Fruit fly (Drosophila melanogaster) whole organism, embryonic: ENCODE measurements around the gene bab1.

Source experiments
- Ada2b ChIP-seq: fragments of 200-800 bp; sonication (Bioruptor generic); IDR thresholded peaks from 2 replicates; pipeline ENCODE4 v1.3.6; 2022; ENCODE audit warnings: missing biosample characterization, missing genetic modification characterization
- Aef1 ChIP-seq: fragments of 200-800 bp; sonication (Bioruptor generic); IDR thresholded peaks from 3 replicates; pipeline ENCODE4 v1.3.6; 2022; ENCODE audit warnings: missing biosample characterization, missing genetic modification characterization
- Atf6 ChIP-seq: fragments of 200-800 bp; sonication (Bioruptor generic); IDR thresholded peaks from 2 replicates; pipeline ENCODE4 v1.3.6; 2022; ENCODE audit warnings: missing biosample characterization, missing genetic modification characterization
- Bdp1 ChIP-seq: fragments of 200-800 bp; sonication (Bioruptor generic); optimal IDR thresholded peaks from 3 replicates; lab custom pipeline; 2016; ENCODE audit warnings: missing biosample characterization, missing genetic modification characterization
- Bteb2 ChIP-seq: fragments of 200-800 bp; sonication (Bioruptor generic); optimal IDR thresholded peaks from 2 replicates; lab custom pipeline; 2016; ENCODE audit warnings: missing biosample characterization, missing genetic modification characterization
- CG12219 ChIP-seq: fragments of 200-800 bp; sonication (Bioruptor generic); optimal IDR thresholded peaks from 3 replicates; lab custom pipeline; 2018; ENCODE audit warnings: missing biosample characterization, mild to moderate bottlenecking, missing genetic modification characterization
- CG12299 ChIP-seq: fragments of 200-800 bp; sonication (Bioruptor generic); optimal IDR thresholded peaks from 2 replicates; lab custom pipeline; 2018; ENCODE audit warnings: missing biosample characterization, mild to moderate bottlenecking, missing genetic modification characterization
- CG14014 ChIP-seq: fragments of 200-800 bp; sonication (Bioruptor generic); IDR thresholded peaks from 2 replicates; pipeline ENCODE4 v1.3.6; 2022; ENCODE audit warnings: missing biosample characterization, missing genetic modification characterization
- CG16815 ChIP-seq: fragments of 200-800 bp; sonication (Bioruptor generic); optimal IDR thresholded peaks from 3 replicates; lab custom pipeline; 2017; ENCODE audit warnings: missing biosample characterization, mild to moderate bottlenecking, missing genetic modification characterization
- CG2116 ChIP-seq: fragments of 200-800 bp; sonication (Bioruptor generic); optimal IDR thresholded peaks from 3 replicates; lab custom pipeline; 2018; ENCODE audit warnings: missing biosample characterization, mild to moderate bottlenecking, missing genetic modification characterization
- CG2129 ChIP-seq: fragments of 200-800 bp; sonication (Bioruptor generic); IDR thresholded peaks from 2 replicates; pipeline ENCODE4 v1.3.6; 2022; ENCODE audit warnings: missing biosample characterization, missing genetic modification characterization; ENCODE audit not compliant: partially characterized antibody
- CG3281 ChIP-seq: fragments of 200-800 bp; sonication (Bioruptor generic); optimal IDR thresholded peaks from 3 replicates; lab custom pipeline; 2017; ENCODE audit warnings: missing biosample characterization, mild to moderate bottlenecking, missing genetic modification characterization
- CG4328 ChIP-seq: fragments of 200-800 bp; sonication (Bioruptor generic); optimal IDR thresholded peaks from 3 replicates; lab custom pipeline; 2017; ENCODE audit warnings: missing biosample characterization, missing genetic modification reagents, missing genetic modification characterization
- CG8478 ChIP-seq: fragments of >200 bp; optimal IDR thresholded peaks from 2 replicates; lab custom pipeline; 2018
- CG9797 ChIP-seq: fragments of 200-800 bp; sonication (Bioruptor generic); optimal IDR thresholded peaks from 3 replicates; lab custom pipeline; 2018; ENCODE audit warnings: missing biosample characterization, mild to moderate bottlenecking, missing genetic modification characterization
- D ChIP-seq, 2 experiments: fragments of 200-800 bp in 1 of 2; fragments of >200 bp in 1 of 2; sonication (Bioruptor generic) in 1 of 2; optimal IDR thresholded peaks; 2 replicates in 1 of 2; 3 replicates in 1 of 2; lab custom pipeline; 2017; ENCODE audit warnings: mild to moderate bottlenecking in 1 of 2, missing biosample characterization in 1 of 2, missing genetic modification characterization in 1 of 2, missing genetic modification reagents in 1 of 2
- Dad ChIP-seq: fragments of 200-800 bp; sonication (Bioruptor generic); optimal IDR thresholded peaks from 3 replicates; lab custom pipeline; 2016; ENCODE audit warnings: missing biosample characterization, missing genetic modification characterization
- Dfd ChIP-seq, 2 experiments: fragments of >200 bp; optimal IDR thresholded peaks; 2 replicates each; lab custom pipeline; 2017; ENCODE audit warnings: missing biosample characterization in 2 of 2, missing genetic modification characterization in 2 of 2
- Dip3 ChIP-seq: fragments of 200-800 bp; sonication (Bioruptor generic); optimal IDR thresholded peaks from 3 replicates; lab custom pipeline; 2016; ENCODE audit warnings: missing biosample characterization, missing genetic modification characterization
- Doc3 ChIP-seq: fragments of 200-800 bp; sonication (Bioruptor generic); IDR thresholded peaks from 3 replicates; pipeline ENCODE4 v1.3.6; 2022; ENCODE audit warnings: missing biosample characterization, missing genetic modification characterization; ENCODE audit not compliant: partially characterized antibody
- Ets65A ChIP-seq: fragments of 200-800 bp; sonication (Bioruptor generic); peaks from one replicate; lab custom pipeline; 2016; ENCODE audit warnings: missing biosample characterization, missing genetic modification characterization
- Jarid2 ChIP-seq: fragments of 200-800 bp; sonication (Bioruptor generic); optimal IDR thresholded peaks from 3 replicates; lab custom pipeline; 2017; ENCODE audit warnings: mild to moderate bottlenecking, missing biosample characterization, missing genetic modification reagents, missing genetic modification characterization
- Lhr ChIP-seq: fragments of 200-800 bp; sonication (Bioruptor generic); optimal IDR thresholded peaks from 3 replicates; lab custom pipeline; 2017; ENCODE audit warnings: mild to moderate bottlenecking, missing biosample characterization, missing genetic modification reagents, missing genetic modification characterization
- Mrtf ChIP-seq: fragments of 200-800 bp; sonication (Bioruptor generic); IDR thresholded peaks from 3 replicates; pipeline ENCODE4 v1.3.6; 2022; ENCODE audit warnings: missing biosample characterization, missing genetic modification characterization
- Myb ChIP-seq: fragments of 200-800 bp; sonication (Bioruptor generic); optimal IDR thresholded peaks from 2 replicates; lab custom pipeline; 2016; ENCODE audit warnings: missing biosample characterization, missing genetic modification characterization
- NFAT ChIP-seq: fragments of 200-800 bp; sonication (Bioruptor generic); IDR thresholded peaks from 2 replicates; pipeline ENCODE4 v1.3.6; 2022; ENCODE audit warnings: missing biosample characterization, missing genetic modification characterization
- Neu2 ChIP-seq: fragments of 200-800 bp; sonication (Bioruptor generic); optimal IDR thresholded peaks from 3 replicates; lab custom pipeline; 2016; ENCODE audit warnings: missing biosample characterization, missing genetic modification characterization, borderline replicate concordance
- TFAM ChIP-seq: fragments of 200-800 bp; sonication (Bioruptor generic); optimal IDR thresholded peaks from 2 replicates; lab custom pipeline; 2017; ENCODE audit warnings: missing biosample characterization, missing genetic modification characterization, inconsistent platforms
- bsh ChIP-seq, 2 experiments: fragments of 200-800 bp; sonication (Bioruptor generic); optimal IDR thresholded peaks; 2 replicates each; lab custom pipeline; 2017 to 2018; ENCODE audit warnings: mild to moderate bottlenecking in 2 of 2, missing biosample characterization in 2 of 2, missing genetic modification characterization in 2 of 2, moderate library complexity in 1 of 2
- corto ChIP-seq: fragments of 200-800 bp; sonication (Bioruptor generic); optimal IDR thresholded peaks from 2 replicates; lab custom pipeline; 2016; ENCODE audit warnings: missing biosample characterization, mild to moderate bottlenecking, missing genetic modification characterization, moderate library complexity
- hth ChIP-seq: fragments of >200 bp; optimal IDR thresholded peaks from 2 replicates; lab custom pipeline; 2017; ENCODE audit warnings: inconsistent platforms
- lab ChIP-seq: fragments of 200-800 bp; sonication (Bioruptor generic); optimal IDR thresholded peaks from 3 replicates; lab custom pipeline; 2017; ENCODE audit warnings: missing biosample characterization, missing genetic modification characterization, mild to moderate bottlenecking, moderate library complexity, missing genetic modification reagents
- lbe ChIP-seq: fragments of 200-800 bp; sonication (Bioruptor generic); optimal IDR thresholded peaks from 2 replicates; lab custom pipeline; 2016; ENCODE audit warnings: missing biosample characterization, mild to moderate bottlenecking, missing genetic modification characterization
- mirr ChIP-seq: fragments of 200-800 bp; sonication (Bioruptor generic); optimal IDR thresholded peaks from 3 replicates; lab custom pipeline; 2018; ENCODE audit warnings: missing biosample characterization, mild to moderate bottlenecking, missing genetic modification characterization
- nmo ChIP-seq: fragments of 200-800 bp; sonication (Bioruptor generic); optimal IDR thresholded peaks from 2 replicates; lab custom pipeline; 2018; ENCODE audit warnings: missing biosample characterization, mild to moderate bottlenecking, missing genetic modification characterization, moderate library complexity
- nom ChIP-seq: fragments of 200-800 bp; sonication (Bioruptor generic); optimal IDR thresholded peaks from 2 replicates; lab custom pipeline; 2017; ENCODE audit warnings: missing biosample characterization, missing genetic modification characterization, mild to moderate bottlenecking, moderate library complexity, missing genetic modification reagents
- pros ChIP-seq: fragments of 200-800 bp; sonication (Bioruptor generic); optimal IDR thresholded peaks from 3 replicates; lab custom pipeline; 2019; ENCODE audit warnings: missing biosample characterization, mild to moderate bottlenecking, missing genetic modification characterization, moderate library complexity
- ro ChIP-seq: fragments of 200-800 bp; sonication (Bioruptor generic); IDR thresholded peaks from 2 replicates; pipeline ENCODE4 v1.3.6; 2022; ENCODE audit warnings: missing biosample characterization, missing genetic modification characterization
- salm ChIP-seq: fragments of 200-800 bp; sonication (Bioruptor generic); optimal IDR thresholded peaks from 2 replicates; lab custom pipeline; 2018; ENCODE audit warnings: missing biosample characterization, mild to moderate bottlenecking, missing genetic modification characterization
- schlank ChIP-seq: fragments of 200-800 bp; sonication (Bioruptor generic); optimal IDR thresholded peaks from 2 replicates; lab custom pipeline; 2018; ENCODE audit warnings: missing biosample characterization, mild to moderate bottlenecking, missing genetic modification characterization
- scrt ChIP-seq: fragments of 200-800 bp; sonication (Bioruptor generic); optimal IDR thresholded peaks from 2 replicates; lab custom pipeline; 2018; ENCODE audit warnings: missing biosample characterization, mild to moderate bottlenecking, missing genetic modification characterization, moderate library complexity
- slp2 ChIP-seq: fragments of 200-800 bp; sonication (Bioruptor generic); optimal IDR thresholded peaks from 2 replicates; lab custom pipeline; 2016; ENCODE audit warnings: missing biosample characterization, missing genetic modification characterization
- sqz ChIP-seq: fragments of 200-800 bp; sonication (Bioruptor generic); optimal IDR thresholded peaks from 3 replicates; lab custom pipeline; 2018; ENCODE audit warnings: missing biosample characterization, mild to moderate bottlenecking, missing genetic modification characterization

Gene bab1

dm6 chr3L:1129565-1129964 lies 28.7 kb upstream of the bab1 start:
- TF ChIP-seq hth (lab: Kevin White, UChicago) (no peak), CG12219 (no peak), Jarid2 (GFP tag; lab: Kevin White, UChicago) (no peak), salm (no peak), corto (peak; percentile 72), CG16815 (GFP tag; lab: Kevin White, UChicago) (no peak), Aef1 (GFP tag; lab: Robert Waterston, UW) (no peak), CG14014 (GFP tag; lab: Robert Waterston, UW) (no peak), scrt (GFP tag; lab: Kevin White, UChicago) (no peak), Dip3 (GFP tag; lab: Kevin White, UChicago) (no peak), Lhr (GFP tag; lab: Kevin White, UChicago) (no peak), D (optimal IDR thresholded peaks at IDR 0.05; lab: Kevin White, UChicago) (no peak), D (GFP tag; optimal IDR thresholded peaks at IDR 0.05; lab: Kevin White, UChicago) (no peak), CG9797 (no peak), TFAM (no peak), Mrtf (GFP tag; lab: Robert Waterston, UW) (no peak), CG12299 (tag; lab: Kevin White, UChicago) (no peak), nom (GFP tag; lab: Kevin White, UChicago) (peak; percentile 78), ro (GFP tag; lab: Robert Waterston, UW) (no peak), lab (no peak), CG3281 (no peak), Bdp1 (GFP tag; lab: Kevin White, UChicago) (no peak), nmo (no peak), mirr (no peak), Neu2 (no peak), CG2129 (GFP tag; lab: Robert Waterston, UW) (no peak), Doc3 (GFP tag; lab: Robert Waterston, UW) (no peak), CG4328 (no peak), slp2 (GFP tag; lab: Kevin White, UChicago) (no peak), Dad (GFP tag; lab: Kevin White, UChicago) (no peak), Bteb2 (no peak), lbe (GFP tag; lab: Kevin White, UChicago) (peak; percentile 78), bsh (GFP tag; optimal IDR thresholded peaks at IDR 0.05; lab: Kevin White, UChicago) (peak in 1 of 2 experiments; percentile 32), Myb (no peak), NFAT (GFP tag; lab: Robert Waterston, UW) (no peak)

- no peak for TF ChIP-seq sqz (GFP tag; lab: Kevin White, UChicago)
- TF ChIP-seq Dfd (GFP tag; optimal IDR thresholded peaks at IDR 0.05; lab: Kevin White, UChicago), result no peak
- TF ChIP-seq Ada2b (GFP tag; lab: Robert Waterston, UW), result no peak
- TF ChIP-seq pros (GFP tag; lab: Kevin White, UChicago), result no peak
- TF ChIP-seq CG8478 (lab: Kevin White, UChicago), result peak; percentile 51
- TF ChIP-seq Ets65A (GFP tag; lab: Kevin White, UChicago), result peak; percentile 51
- no peak for TF ChIP-seq schlank
- no peak for TF ChIP-seq Atf6 (GFP tag; lab: Robert Waterston, UW)
- TF ChIP-seq CG2116, result no peak
Measured at dm6 chr3L:1123762-1124161, 22.9 kb upstream of the bab1 start.
